Worm (Caenorhabditis elegans): ENCODE data around the gene ipla-3.

Gene ipla-3

DNA sequence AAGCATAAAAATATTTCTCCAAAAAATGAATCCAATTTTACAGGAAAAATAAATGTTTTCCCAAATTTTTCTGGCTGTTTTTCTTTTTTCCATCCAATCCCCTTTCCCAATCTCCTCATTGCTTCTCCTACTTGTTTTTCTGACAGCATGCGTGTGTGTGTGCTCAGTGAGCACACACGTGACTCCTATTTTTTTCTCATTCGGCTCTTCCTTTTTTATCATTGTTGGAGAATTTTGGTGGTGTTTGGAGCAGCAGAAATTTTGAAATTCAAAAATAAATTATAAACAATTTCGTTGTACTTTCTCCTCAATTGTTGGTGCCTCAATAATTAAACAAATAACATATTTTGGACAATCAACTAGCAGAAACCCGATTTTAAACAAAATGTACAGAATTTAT is 18.4 kb downstream of the ipla-3 start (continued):
- no peak for TF ChIP-seq ceh-32 (tag; optimal IDR thresholded peaks at IDR 0.05; ENCODE audit: poor library complexity)
- peak; percentile 22 for TF ChIP-seq dve-1 (tag; optimal IDR thresholded peaks at IDR 0.05; ENCODE audit: insufficient read depth)
- TF ChIP-seq rbr-2 (tag; optimal IDR thresholded peaks at IDR 0.05) = no peak
- TF ChIP-seq ctbp-1 (GFP tag; IDR thresholded peaks at IDR 0.05) = no peak
- no peak for TF ChIP-seq zfp-3 (GFP tag; conservative IDR thresholded peaks at IDR 0.05)
- TF ChIP-seq mxl-3 (GFP tag; optimal IDR thresholded peaks at IDR 0.05) = no peak
- no peak for TF ChIP-seq dpl-1 (GFP tag; optimal IDR thresholded peaks at IDR 0.05)
- no peak for TF ChIP-seq ceh-44 (GFP tag; IDR thresholded peaks at IDR 0.05)
- no peak for TF ChIP-seq lin-39 (tag; optimal IDR thresholded peaks at IDR 0.05)
- TF ChIP-seq hlh-30 (tag; optimal IDR thresholded peaks at IDR 0.05; ENCODE audit: insufficient read depth) = peak; percentile 71
- peak; percentile 81 for TF ChIP-seq aha-1 (tag)

DNA sequence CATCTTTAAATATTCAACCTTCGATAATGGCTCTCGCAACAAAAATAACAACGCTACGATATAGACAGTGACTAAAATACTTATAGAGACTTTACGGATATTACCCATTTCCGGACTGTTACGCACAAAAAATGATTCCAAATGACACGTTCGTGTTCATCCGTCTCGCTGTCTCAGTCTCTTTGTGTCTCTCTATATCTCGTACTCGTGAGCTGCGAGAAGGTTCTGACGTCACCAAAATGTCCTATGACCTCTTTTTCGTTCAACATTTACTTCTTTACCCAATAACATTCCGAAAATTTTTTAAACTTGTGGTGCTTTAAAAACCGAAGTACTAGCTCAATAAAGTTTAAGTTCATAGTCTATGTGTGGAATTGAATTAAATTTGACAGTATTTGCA is 18.9 kb downstream of the ipla-3 start:
- TF ChIP-seq hlh-11 (tag; optimal IDR thresholded peaks at IDR 0.05) = peak; percentile 34
- no peak for TF ChIP-seq madf-5 (GFP tag; IDR thresholded peaks at IDR 0.05)
- no peak for TF ChIP-seq nhr-25 (tag; optimal IDR thresholded peaks at IDR 0.05; ENCODE audit: borderline replicate concordance, insufficient read depth)
- peak; percentile 99 for TF ChIP-seq aha-1 (tag)
- TF ChIP-seq cey-2 (tag; optimal IDR thresholded peaks at IDR 0.05; ENCODE audit: borderline replicate concordance, insufficient read depth) = no peak
- TF ChIP-seq lin-13 (GFP tag; optimal IDR thresholded peaks at IDR 0.05) = no peak
- TF ChIP-seq lsy-2 (tag; optimal IDR thresholded peaks at IDR 0.05) = peak in 1 of 2 experiments; percentile 32
- peak; percentile 79 for TF ChIP-seq hlh-30 (tag; optimal IDR thresholded peaks at IDR 0.05; ENCODE audit: insufficient read depth)
- TF ChIP-seq hmg-1.1 (GFP tag; IDR thresholded peaks at IDR 0.05) = peak; percentile 23; the same call in 1 of the 2 replicates
- TF ChIP-seq hif-1 (tag; optimal IDR thresholded peaks at IDR 0.05) = peak in 1 of 2 experiments; percentile 95
- no peak for TF ChIP-seq daf-8 (GFP tag; IDR thresholded peaks at IDR 0.05)
- TF ChIP-seq T20F7.1 (GFP tag; optimal IDR thresholded peaks at IDR 0.05) = no peak

DNA sequence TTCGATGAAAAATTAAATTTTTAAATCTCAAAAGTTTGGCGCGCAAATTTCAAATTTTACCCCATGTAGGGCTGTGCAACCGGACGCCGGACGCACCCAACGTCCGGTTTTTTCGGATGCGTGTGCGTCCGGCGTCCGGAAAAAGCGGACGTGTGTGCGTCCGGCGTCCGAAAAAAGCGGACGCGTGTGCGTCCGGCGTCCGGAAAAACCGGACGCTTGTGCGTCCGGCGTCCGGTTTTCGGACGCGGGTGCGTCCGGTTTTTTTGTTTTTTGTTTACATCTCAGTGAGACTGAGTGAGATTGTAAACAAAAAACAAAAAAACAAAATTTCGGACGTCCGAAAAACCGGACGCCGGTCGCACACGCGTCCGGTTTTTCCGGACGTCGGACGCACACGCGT is 23.9 kb downstream of the ipla-3 start:
- TF ChIP-seq set-16 (GFP tag; IDR thresholded peaks at IDR 0.05) = peak; percentile 84
- TF ChIP-seq ceh-44 (GFP tag; IDR thresholded peaks at IDR 0.05) = 0 out of 2 replicates have a peak, but pooled peaks have one; percentile 29
- 0 out of 2 replicates have a peak, but pooled peaks have one; percentile 63 for TF ChIP-seq F26F4.8 (GFP tag; conservative IDR thresholded peaks at IDR 0.05)
- peak; percentile 28; the same call in 1 of the 2 replicates for TF ChIP-seq lin-38 (GFP tag; IDR thresholded peaks at IDR 0.05)
- 0 out of 2 replicates have a peak, but pooled peaks have one; percentile 45 for TF ChIP-seq madf-9 (GFP tag; conservative IDR thresholded peaks at IDR 0.05)
- peak; percentile 58; the same call in 1 of the 2 replicates for TF ChIP-seq Y105C5A.15 (GFP tag; IDR thresholded peaks at IDR 0.05)

DNA sequence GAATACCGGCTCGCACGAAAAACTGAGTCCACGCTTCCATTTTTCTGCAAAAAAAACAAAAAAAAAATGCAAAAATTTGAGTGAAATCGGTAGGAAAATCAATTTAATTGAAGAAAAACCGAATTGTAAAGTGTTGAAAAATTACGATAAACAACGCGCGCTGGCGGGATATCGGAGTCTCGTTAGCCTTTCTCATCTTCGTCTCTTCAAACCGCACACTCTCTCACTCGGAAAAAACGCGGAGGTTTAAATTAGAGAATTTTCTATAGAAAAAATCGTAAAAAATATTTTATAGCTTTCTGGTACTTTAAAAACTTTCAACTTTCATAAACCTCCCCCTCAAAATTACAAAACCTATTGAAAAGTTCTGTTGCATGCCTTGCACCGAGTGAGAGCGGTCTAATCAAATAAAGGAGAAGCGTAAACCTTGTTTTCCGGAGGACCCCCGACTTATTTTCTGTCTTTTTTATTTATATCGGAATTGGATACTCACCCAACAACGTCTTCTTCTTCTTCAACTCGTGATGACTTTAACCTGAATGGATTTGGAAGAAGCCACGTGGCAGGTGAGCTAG is 25.0 kb downstream of the ipla-3 start, which contains the start of the genes F53F8.5 and F53F8.6:
Gene F53F8.5, minus strand, starts transcription at position 52 of the 575 bp plus-strand sequence.
Gene F53F8.6, plus strand, starts transcription at position 230 of the 575 bp plus-strand sequence.
- TF ChIP-seq fkh-10 (GFP tag; optimal IDR thresholded peaks at IDR 0.05) = no peak
- no peak for TF ChIP-seq daf-19 (GFP tag; conservative IDR thresholded peaks at IDR 0.05)
- no peak for TF ChIP-seq ctbp-1 (GFP tag; IDR thresholded peaks at IDR 0.05)
- TF ChIP-seq unc-62 (GFP tag; optimal IDR thresholded peaks at IDR 0.05 in 1 of 2) = no peak
- no peak for TF ChIP-seq unc-62 (tag; optimal IDR thresholded peaks at IDR 0.05)
- no peak for TF ChIP-seq daf-16 (GFP tag; optimal IDR thresholded peaks at IDR 0.05)
- TF ChIP-seq daf-16 (tag; optimal IDR thresholded peaks at IDR 0.05) = no peak
- peak; percentile 12 for TF ChIP-seq ces-1 (GFP tag; optimal IDR thresholded peaks at IDR 0.05)
- peak; percentile 27 for TF ChIP-seq mep-1 (tag; optimal IDR thresholded peaks at IDR 0.05)
- no peak for TF ChIP-seq zag-1 (tag; optimal IDR thresholded peaks at IDR 0.05)
- no peak for TF ChIP-seq mdl-1 (tag; optimal IDR thresholded peaks at IDR 0.05)
- TF ChIP-seq cey-2 (tag; optimal IDR thresholded peaks at IDR 0.05; ENCODE audit: borderline replicate concordance, insufficient read depth) = no peak
- TF ChIP-seq zfp-3 (GFP tag; conservative IDR thresholded peaks at IDR 0.05) = no peak
- no peak for TF ChIP-seq madf-5 (GFP tag; IDR thresholded peaks at IDR 0.05)
- TF ChIP-seq set-16 (GFP tag; IDR thresholded peaks at IDR 0.05) = no peak
- no peak for TF ChIP-seq madf-9 (GFP tag; conservative IDR thresholded peaks at IDR 0.05)
- TF ChIP-seq nhr-48 (tag; optimal IDR thresholded peaks at IDR 0.05) = no peak
- no peak for TF ChIP-seq lin-29 (GFP tag; IDR thresholded peaks at IDR 0.05)
- no peak for TF ChIP-seq zip-2 (tag; optimal IDR thresholded peaks at IDR 0.05)
- no peak for TF ChIP-seq lim-7 (GFP tag; IDR thresholded peaks at IDR 0.05)
- no peak for TF ChIP-seq mxl-3 (GFP tag; optimal IDR thresholded peaks at IDR 0.05)
- TF ChIP-seq saeg-2 (GFP tag; IDR thresholded peaks at IDR 0.05) = no peak
- peak; percentile 53 for TF ChIP-seq dve-1 (tag; optimal IDR thresholded peaks at IDR 0.05; ENCODE audit: insufficient read depth)
- TF ChIP-seq hmg-1.1 (GFP tag; IDR thresholded peaks at IDR 0.05) = peak; percentile 31; the same call in 1 of the 2 replicates
- no peak for TF ChIP-seq unc-130 (GFP tag; optimal IDR thresholded peaks at IDR 0.05)
- TF ChIP-seq nhr-77 (tag; optimal IDR thresholded peaks at IDR 0.05) = no peak
- no peak for TF ChIP-seq ceh-44 (GFP tag; IDR thresholded peaks at IDR 0.05)
- no peak for TF ChIP-seq aha-1 (tag)
